Worm (Caenorhabditis elegans): ENCODE results near the gene R03D7.8.
A peak's percentile ranks its signal among the peaks of the same experiment; 100 is the strongest.
"Not testable (repeated sequence)": the region's sequence is repeated elsewhere in the genome, so short reads cannot be mapped to it uniquely, and the experiment has no call there.

R03D7.8 gene

ce11 chrII:10924669-10925068, 32.0 kb downstream of the R03D7.8 start (continued):
- TF ChIP-seq hpl-2 (GFP tag; optimal IDR thresholded peaks at IDR 0.05) = no peak
- TF ChIP-seq mab-9 (GFP tag; IDR thresholded peaks at IDR 0.05) = no peak
- TF ChIP-seq lin-13 (GFP tag; optimal IDR thresholded peaks at IDR 0.05) = no peak

- no peak for TF ChIP-seq mab-9 (GFP tag; IDR thresholded peaks at IDR 0.05)
These were observed 32.7 kb downstream of the R03D7.8 start, which contains the start of gene Y19D2B.2 for ce11 chrII:10923948-10924347. Gene Y19D2B.2 (plus strand): TSS chrII:10924248.

- not testable (repeated sequence) for TF ChIP-seq ces-1 (GFP tag; optimal IDR thresholded peaks at IDR 0.05); ceh-8 (GFP tag; optimal IDR thresholded peaks at IDR 0.05); C16A3.4 (tag; optimal IDR thresholded peaks at IDR 0.05)
These were observed 33.8 kb downstream of the R03D7.8 start, which contains the start of gene Y19D2B.1 for ce11 chrII:10922874-10923273. Gene Y19D2B.1 (minus strand): TSS chrII:10922974.

ce11 chrII:10918293-10918756, 38.4 kb downstream of the R03D7.8 start, which contains the start of gene tba-4:
Gene tba-4 (plus strand): TSS chrII:10918706.
- TF ChIP-seq efl-1 (optimal IDR thresholded peaks at IDR 0.05) = no peak
- TF ChIP-seq efl-1 (GFP tag; optimal IDR thresholded peaks at IDR 0.05 in 1 of 2) = peak in 1 of 2 experiments; percentile 61
- peak; percentile 32 for TF ChIP-seq lin-14 (GFP tag; optimal IDR thresholded peaks at IDR 0.05)
- TF ChIP-seq hlh-4 (tag; optimal IDR thresholded peaks at IDR 0.05) = no peak
- TF ChIP-seq blmp-1 (tag; optimal IDR thresholded peaks at IDR 0.05) = peak; percentile 35

- no peak for TF ChIP-seq hpl-2 (GFP tag; optimal IDR thresholded peaks at IDR 0.05)
- no peak for TF ChIP-seq pqm-1 (tag; optimal IDR thresholded peaks at IDR 0.05)
- no peak for TF ChIP-seq pax-3 (tag; optimal IDR thresholded peaks at IDR 0.05)
- no peak for TF ChIP-seq ceh-63 (GFP tag; optimal IDR thresholded peaks at IDR 0.05)
- no peak for TF ChIP-seq efl-1 (optimal IDR thresholded peaks at IDR 0.05)
- no peak for TF ChIP-seq efl-1 (GFP tag; optimal IDR thresholded peaks at IDR 0.05 in 1 of 2)
- no peak for TF ChIP-seq mep-1 (tag; optimal IDR thresholded peaks at IDR 0.05)
- TF ChIP-seq C34B4.2 (tag; optimal IDR thresholded peaks at IDR 0.05) = no peak
These were observed 39.5 kb downstream of the R03D7.8 start, which contains the start of gene F44F4.10 for ce11 chrII:10917174-10917573. Gene F44F4.10 (minus strand): TSS chrII:10917274.

- TF ChIP-seq unc-130 (tag; optimal IDR thresholded peaks at IDR 0.05) (no peak), nhr-77 (tag; optimal IDR thresholded peaks at IDR 0.05) (no peak), C04F5.9 (tag; optimal IDR thresholded peaks at IDR 0.05) (no peak), egl-13 (tag; optimal IDR thresholded peaks at IDR 0.05) (no peak), fos-1 (tag; optimal IDR thresholded peaks at IDR 0.05) (no peak), C16A3.4 (tag; optimal IDR thresholded peaks at IDR 0.05) (no peak), nhr-85 (tag) (no peak), lin-35 (GFP tag; optimal IDR thresholded peaks at IDR 0.05) (no peak), snu-23 (GFP tag; optimal IDR thresholded peaks at IDR 0.05) (no peak), lin-39 (tag; optimal IDR thresholded peaks at IDR 0.05) (no peak), nhr-19 (GFP tag; conservative IDR thresholded peaks at IDR 0.05) (no peak), unc-62 (GFP tag; optimal IDR thresholded peaks at IDR 0.05) (no peak), ces-1 (GFP tag; optimal IDR thresholded peaks at IDR 0.05) (no peak)
These were observed 41.0 kb downstream of the R03D7.8 start, which contains the start of gene F44F4.9 for ce11 chrII:10915732-10916131. Gene F44F4.9 (minus strand): TSS chrII:10915832.

- TF ChIP-seq swsn-7 (tag; optimal IDR thresholded peaks at IDR 0.05) (no peak), nhr-237 (tag; optimal IDR thresholded peaks at IDR 0.05) (no peak), ztf-4 (tag; optimal IDR thresholded peaks at IDR 0.05) (no peak), fkh-4 (tag; optimal IDR thresholded peaks at IDR 0.05; ENCODE audit: borderline replicate concordance) (no peak), rnt-1 (tag; optimal IDR thresholded peaks at IDR 0.05) (no peak)
These were observed 42.3 kb downstream of the R03D7.8 start, which contains the start of gene F44F4.15 for ce11 chrII:10914366-10914765. Gene F44F4.15 (plus strand): TSS chrII:10914666.

All from whole organism, L1 larva.